Fruit fly (Drosophila melanogaster) whole organism, pupa: Measurements from ENCODE around the gene Est-Q.

Experiments
- CG10348 ChIP-seq: fragments of 200-800 bp; sonication (Bioruptor generic); IDR thresholded peaks from 2 replicates; pipeline ENCODE4 v1.3.6; 2022; ENCODE audit warnings: missing biosample characterization, missing genetic modification characterization
- CG13204 ChIP-seq: fragments of 200-800 bp; sonication (Bioruptor generic); optimal IDR thresholded peaks from 2 replicates; lab custom pipeline; 2018; ENCODE audit warnings: missing biosample characterization, mild to moderate bottlenecking, missing genetic modification characterization, moderate library complexity
- CG14655 ChIP-seq: fragments of 200-800 bp; sonication (Bioruptor generic); optimal IDR thresholded peaks from 3 replicates; lab custom pipeline; 2017; ENCODE audit warnings: mild to moderate bottlenecking, missing biosample characterization, missing genetic modification reagents, missing genetic modification characterization
- CG34367 ChIP-seq: fragments of 200-800 bp; sonication (Bioruptor generic); optimal IDR thresholded peaks from 2 replicates; lab custom pipeline; 2018; ENCODE audit warnings: missing biosample characterization, mild to moderate bottlenecking, missing genetic modification characterization
- CG4496 ChIP-seq: fragments of 200-800 bp; sonication (Bioruptor generic); IDR thresholded peaks from 3 replicates; pipeline ENCODE4 v1.3.6; 2022; ENCODE audit warnings: missing biosample characterization, missing genetic modification characterization
- CG8159 ChIP-seq: fragments of 200-800 bp; sonication (Bioruptor generic); optimal IDR thresholded peaks from 3 replicates; lab custom pipeline; 2018; ENCODE audit warnings: missing biosample characterization, mild to moderate bottlenecking, missing genetic modification characterization, moderate library complexity
- D1 ChIP-seq: fragments of 200-800 bp; sonication (Bioruptor generic); optimal IDR thresholded peaks from 2 replicates; lab custom pipeline; 2018; ENCODE audit warnings: missing biosample characterization, mild to moderate bottlenecking, missing genetic modification characterization, moderate library complexity
- EcR ChIP-seq: fragments of 200-800 bp; sonication (Bioruptor generic); optimal IDR thresholded peaks from 3 replicates; lab custom pipeline; 2019; ENCODE audit warnings: missing biosample characterization, missing genetic modification characterization, mild to moderate bottlenecking, moderate library complexity, missing genetic modification reagents
- Pif1A ChIP-seq: fragments of 200-800 bp; sonication (Bioruptor generic); optimal IDR thresholded peaks from 3 replicates; lab custom pipeline; 2016; ENCODE audit warnings: missing biosample characterization, missing genetic modification characterization
- Snoo ChIP-seq: fragments of 200-800 bp; sonication (Bioruptor generic); optimal IDR thresholded peaks from 3 replicates; lab custom pipeline; 2017; ENCODE audit warnings: missing biosample characterization, mild to moderate bottlenecking, missing genetic modification characterization, inconsistent platforms
- fd96Ca ChIP-seq: fragments of 200-800 bp; sonication (Bioruptor generic); IDR thresholded peaks from 3 replicates; pipeline ENCODE4 v1.3.6; 2022; ENCODE audit warnings: missing biosample characterization, missing genetic modification characterization

dm6 chr3L:21515823-21516715 lies 14.8 kb downstream of the Est-Q start, which contains the start of the genes SAK and Cdk12:
- TF ChIP-seq fd96Ca (GFP tag; lab: Robert Waterston, UW): peak; percentile 69; the same call in 2 of the 3 replicates
- peak; percentile 84 for TF ChIP-seq CG8159 (tag; lab: Kevin White, UChicago)
- peak; percentile 55; the same call in 1 of the 2 replicates for TF ChIP-seq CG10348 (GFP tag; lab: Robert Waterston, UW)
- no peak for TF ChIP-seq CG13204 (GFP tag; lab: Kevin White, UChicago)
- no peak for TF ChIP-seq D1 (tag; lab: Kevin White, UChicago)
- peak; percentile 84 for TF ChIP-seq CG4496 (GFP tag; lab: Robert Waterston, UW)
- TF ChIP-seq EcR (GFP tag; lab: Kevin White, UChicago): no peak
- TF ChIP-seq CG34367: peak; percentile 70
- peak; percentile 77 for TF ChIP-seq Snoo (tag; lab: Kevin White, UChicago)
- peak; percentile 87 for TF ChIP-seq CG14655
- TF ChIP-seq Pif1A: peak; percentile 67
